Worm (Caenorhabditis elegans) whole organism, L1 larva: ENCODE measurements around the gene rab-1.

Experiments
- C34B4.2 ChIP-seq: sonication (generic microtip); optimal IDR thresholded peaks from 2 replicates; lab custom pipeline; 2017; ENCODE audit warnings: mild to moderate bottlenecking, missing genetic modification characterization, missing compliant biosample characterization
- alr-1 ChIP-seq: fragments of 200-800 bp; sonication (Bioruptor generic); optimal IDR thresholded peaks from 2 replicates; lab custom pipeline; 2018; ENCODE audit warnings: borderline replicate concordance, mild to moderate bottlenecking, missing genetic modification characterization, missing compliant biosample characterization
- irx-1 ChIP-seq: sonication (generic microtip); optimal IDR thresholded peaks from 2 replicates; lab custom pipeline; 2016; ENCODE audit warnings: missing genetic modification characterization, missing compliant biosample characterization
- lin-15B ChIP-seq: fragments of 150-350 bp; sonication (generic microtip); optimal IDR thresholded peaks from 3 replicates; lab custom pipeline; 2014; ENCODE audit warnings: missing biosample characterization, missing genetic modification characterization
- lsy-2 ChIP-seq, 2 experiments: fragments of 150-350 bp; optimal IDR thresholded peaks; 2 replicates each; lab custom pipeline; 2014; ENCODE audit warnings: missing biosample characterization in 2 of 2, missing genetic modification characterization in 2 of 2
- nhr-237 ChIP-seq: fragments of 150-350 bp; optimal IDR thresholded peaks from 2 replicates; lab custom pipeline; 2014; ENCODE audit warnings: missing biosample characterization, missing genetic modification characterization
- nhr-28 ChIP-seq: fragments of 150-350 bp; optimal IDR thresholded peaks from 2 replicates; lab custom pipeline; 2014; ENCODE audit warnings: missing biosample characterization, missing genetic modification characterization
- nhr-77 ChIP-seq: fragments of 150-350 bp; optimal IDR thresholded peaks from 2 replicates; lab custom pipeline; 2014; ENCODE audit warnings: missing biosample characterization, missing genetic modification characterization
- pag-3 ChIP-seq: sonication (generic microtip); optimal IDR thresholded peaks from 2 replicates; lab custom pipeline; 2017; ENCODE audit warnings: missing genetic modification characterization, mild to moderate bottlenecking, missing compliant biosample characterization, antibody characterized with exemption, borderline replicate concordance; ENCODE audit not compliant: insufficient read depth
- pax-3 ChIP-seq: fragments of 200-800 bp; sonication (Bioruptor generic); optimal IDR thresholded peaks from 2 replicates; lab custom pipeline; 2018; ENCODE audit warnings: mild to moderate bottlenecking, missing genetic modification characterization, moderate library complexity, missing compliant biosample characterization
- skn-1 ChIP-seq: fragments of 150-350 bp; optimal IDR thresholded peaks from 2 replicates; lab custom pipeline; 2014; ENCODE audit warnings: missing biosample characterization, missing genetic modification characterization
- swsn-7 ChIP-seq: sonication (generic microtip); optimal IDR thresholded peaks from 2 replicates; lab custom pipeline; 2016; ENCODE audit warnings: missing genetic modification characterization, missing compliant biosample characterization
- tbx-2 ChIP-seq: sonication (generic microtip); optimal IDR thresholded peaks from 2 replicates; lab custom pipeline; 2016; ENCODE audit warnings: missing genetic modification characterization, missing compliant biosample characterization
- unc-86 ChIP-seq: sonication (generic microtip); optimal IDR thresholded peaks from 2 replicates; lab custom pipeline; 2016; ENCODE audit warnings: missing genetic modification characterization, missing compliant biosample characterization

ce11 chrV:1227756-1228665 lies 35.8 kb downstream of the rab-1 start:
- TF ChIP-seq nhr-28 (tag; lab: Kevin White, UChicago) (no peak), irx-1 (tag; lab: Kevin White, UChicago) (no peak), skn-1 (tag; lab: Kevin White, UChicago) (no peak), swsn-7 (tag; lab: Kevin White, UChicago) (no peak), alr-1 (no peak), nhr-237 (no peak), C34B4.2 (tag; lab: Kevin White, UChicago) (no peak), nhr-77 (tag; lab: Kevin White, UChicago) (no peak), pax-3 (tag; lab: Kevin White, UChicago) (no peak), lsy-2 (tag; optimal IDR thresholded peaks at IDR 0.05; lab: Kevin White, UChicago) (no peak), unc-86 (no peak), lin-15B (tag; lab: Kevin White, UChicago) (no peak), tbx-2 (tag; lab: Kevin White, UChicago) (no peak), pag-3 (tag; lab: Kevin White, UChicago) (no peak)
